Worm (Caenorhabditis elegans) whole organism, L3 larva: Measurements from ENCODE around the gene K02D10.2.
A peak's percentile ranks its signal among the peaks of the same experiment; 100 is the strongest.

Source experiments
- R02D3.7 ChIP-seq: fragments of 150-350 bp; optimal IDR thresholded peaks from 2 replicates; lab custom pipeline; 2014; ENCODE audit warnings: missing biosample characterization, missing genetic modification characterization
- ZK546.5 ChIP-seq: sonication (generic microtip); optimal IDR thresholded peaks from 2 replicates; lab custom pipeline; 2017; ENCODE audit warnings: missing biosample characterization, missing genetic modification characterization
- aly-2 ChIP-seq: fragments of 150-350 bp; optimal IDR thresholded peaks from 2 replicates; lab custom pipeline; 2014; ENCODE audit warnings: missing biosample characterization, missing genetic modification characterization
- ama-1 ChIP-seq: fragments of 150-350 bp; optimal IDR thresholded peaks from 2 replicates; lab custom pipeline; 2018
- ceh-16 ChIP-seq: sonication (generic microtip); optimal IDR thresholded peaks from 2 replicates; lab custom pipeline; 2017; ENCODE audit warnings: missing biosample characterization, missing genetic modification characterization
- ceh-28 ChIP-seq: fragments of 150-350 bp; optimal IDR thresholded peaks from 2 replicates; lab custom pipeline; 2014; ENCODE audit warnings: missing biosample characterization, missing genetic modification reagents, missing genetic modification characterization
- ceh-82 ChIP-seq: fragments of 150-350 bp; optimal IDR thresholded peaks from 2 replicates; lab custom pipeline; 2014; ENCODE audit warnings: missing biosample characterization, missing genetic modification characterization
- ceh-9 ChIP-seq: sonication (generic microtip); optimal IDR thresholded peaks from 2 replicates; lab custom pipeline; 2018; ENCODE audit warnings: missing biosample characterization, missing genetic modification characterization
- daf-12 ChIP-seq: fragments of 150-350 bp; optimal IDR thresholded peaks from 2 replicates; lab custom pipeline; 2014; ENCODE audit warnings: missing biosample characterization, missing genetic modification reagents, missing genetic modification characterization
- egl-27 ChIP-seq: sonication (generic microtip); optimal IDR thresholded peaks from 4 replicates; lab custom pipeline; 2017; ENCODE audit warnings: missing biosample characterization, missing genetic modification reagents, missing genetic modification characterization
- egl-5 ChIP-seq: fragments of 150-350 bp; optimal IDR thresholded peaks from 2 replicates; lab custom pipeline; 2017; ENCODE audit warnings: missing biosample characterization, missing genetic modification reagents, missing genetic modification characterization, inconsistent platforms
- elt-1 ChIP-seq: fragments of 150-350 bp; optimal IDR thresholded peaks from 2 replicates; lab custom pipeline; 2014; ENCODE audit warnings: missing biosample characterization, missing genetic modification characterization
- elt-2 ChIP-seq: sonication (generic microtip); optimal IDR thresholded peaks from 2 replicates; lab custom pipeline; 2016; ENCODE audit warnings: missing genetic modification reagents, mild to moderate bottlenecking, missing genetic modification characterization, missing compliant biosample characterization
- elt-3 ChIP-seq, 3 experiments: fragments of 150-350 bp in 1 of 3; sonication (generic microtip) in 2 of 3; optimal IDR thresholded peaks; 2 replicates in 2 of 3; 4 replicates in 1 of 3; lab custom pipeline; 2014 to 2017; ENCODE audit warnings: missing biosample characterization in 3 of 3, missing genetic modification characterization in 3 of 3
- eor-1 ChIP-seq, 2 experiments: fragments of 150-350 bp; optimal IDR thresholded peaks; 2 replicates each; lab custom pipeline; 2014 to 2018; ENCODE audit warnings: missing biosample characterization in 2 of 2, missing genetic modification characterization in 2 of 2
- fkh-10 ChIP-seq: sonication (generic microtip); optimal IDR thresholded peaks from 2 replicates; lab custom pipeline; 2017; ENCODE audit warnings: missing biosample characterization, missing genetic modification reagents, missing genetic modification characterization
- fkh-2 ChIP-seq: fragments of 150-350 bp; optimal IDR thresholded peaks from 2 replicates; lab custom pipeline; 2014; ENCODE audit warnings: missing biosample characterization, missing genetic modification reagents, missing genetic modification characterization
- fos-1 ChIP-seq: fragments of 150-350 bp; optimal IDR thresholded peaks from 2 replicates; lab custom pipeline; 2014; ENCODE audit warnings: missing biosample characterization, missing genetic modification characterization
- hmg-11 ChIP-seq: sonication (generic microtip); optimal IDR thresholded peaks from 2 replicates; lab custom pipeline; 2016; ENCODE audit warnings: missing genetic modification characterization, missing compliant biosample characterization
- jun-1 ChIP-seq: fragments of 150-350 bp; optimal IDR thresholded peaks from 2 replicates; lab custom pipeline; 2014; ENCODE audit warnings: missing biosample characterization, missing genetic modification reagents, missing genetic modification characterization
- lin-15B ChIP-seq: fragments of 150-350 bp; optimal IDR thresholded peaks from 2 replicates; lab custom pipeline; 2014; ENCODE audit warnings: missing biosample characterization, missing genetic modification characterization
- lin-39 ChIP-seq: fragments of 150-350 bp; optimal IDR thresholded peaks from 2 replicates; lab custom pipeline; 2018; ENCODE audit warnings: missing biosample characterization, missing genetic modification reagents, missing genetic modification characterization
- lsy-12 ChIP-seq: sonication (generic microtip); optimal IDR thresholded peaks from 2 replicates; lab custom pipeline; 2016; ENCODE audit warnings: mild to moderate bottlenecking, missing genetic modification characterization, missing compliant biosample characterization
- mdl-1 ChIP-seq: fragments of 150-350 bp; optimal IDR thresholded peaks from 2 replicates; lab custom pipeline; 2014; ENCODE audit warnings: missing biosample characterization, missing genetic modification characterization
- mml-1 ChIP-seq: fragments of 150-350 bp; sonication (generic microtip); optimal IDR thresholded peaks from 3 replicates; lab custom pipeline; 2014; ENCODE audit warnings: missing biosample characterization, missing genetic modification characterization
- nfya-1 ChIP-seq: sonication (generic microtip); optimal IDR thresholded peaks from 2 replicates; lab custom pipeline; 2017; ENCODE audit warnings: missing genetic modification characterization, mild to moderate bottlenecking, missing compliant biosample characterization, antibody characterized with exemption, moderate library complexity; ENCODE audit not compliant: insufficient read depth
- nhr-11 ChIP-seq: fragments of 150-350 bp; optimal IDR thresholded peaks from 2 replicates; lab custom pipeline; 2014; ENCODE audit warnings: missing biosample characterization, missing genetic modification characterization
- nhr-12 ChIP-seq: fragments of 150-350 bp; optimal IDR thresholded peaks from 2 replicates; lab custom pipeline; 2014; ENCODE audit warnings: missing biosample characterization, missing genetic modification characterization
- nhr-23 ChIP-seq: fragments of 150-350 bp; optimal IDR thresholded peaks from 2 replicates; lab custom pipeline; 2014; ENCODE audit warnings: missing biosample characterization, missing genetic modification reagents, missing genetic modification characterization
- nhr-237 ChIP-seq: fragments of 150-350 bp; optimal IDR thresholded peaks from 2 replicates; lab custom pipeline; 2014; ENCODE audit warnings: missing biosample characterization, missing genetic modification characterization
- nhr-25 ChIP-seq: sonication (generic microtip); optimal IDR thresholded peaks from 2 replicates; lab custom pipeline; 2017; ENCODE audit warnings: missing biosample characterization, missing genetic modification characterization
- nhr-28 ChIP-seq: fragments of 150-350 bp; optimal IDR thresholded peaks from 2 replicates; lab custom pipeline; 2014; ENCODE audit warnings: missing biosample characterization, missing genetic modification characterization
- nhr-43 ChIP-seq: sonication (generic microtip); optimal IDR thresholded peaks from 2 replicates; lab custom pipeline; 2016; ENCODE audit warnings: mild to moderate bottlenecking, missing genetic modification characterization, missing compliant biosample characterization; ENCODE audit not compliant: poor library complexity, severe bottlenecking
- nhr-67 ChIP-seq: fragments of 150-350 bp; optimal IDR thresholded peaks from 2 replicates; lab custom pipeline; 2014; ENCODE audit warnings: missing biosample characterization, missing genetic modification characterization
- nhr-76 ChIP-seq: fragments of 150-350 bp; sonication (generic microtip); optimal IDR thresholded peaks from 5 replicates; lab custom pipeline; 2014; ENCODE audit warnings: missing biosample characterization, missing genetic modification characterization
- nhr-77 ChIP-seq: fragments of 150-350 bp; optimal IDR thresholded peaks from 2 replicates; lab custom pipeline; 2014; ENCODE audit warnings: missing biosample characterization, missing genetic modification characterization
- pha-4 ChIP-seq: fragments of 150-350 bp; optimal IDR thresholded peaks from 2 replicates; lab custom pipeline; 2014; ENCODE audit warnings: missing biosample characterization, missing genetic modification reagents, missing genetic modification characterization
- pqm-1 ChIP-seq: fragments of 150-350 bp; optimal IDR thresholded peaks from 2 replicates; lab custom pipeline; 2017; ENCODE audit warnings: missing biosample characterization, missing genetic modification characterization, inconsistent platforms
- sea-2 ChIP-seq: fragments of 150-350 bp; sonication (generic microtip); optimal IDR thresholded peaks from 4 replicates; lab custom pipeline; 2014; ENCODE audit warnings: missing biosample characterization, missing genetic modification reagents, missing genetic modification characterization
- skn-1 ChIP-seq: fragments of 150-350 bp; optimal IDR thresholded peaks from 2 replicates; lab custom pipeline; 2014; ENCODE audit warnings: missing biosample characterization, missing genetic modification characterization
- snpc-4 ChIP-seq: fragments of 150-350 bp; optimal IDR thresholded peaks from 2 replicates; lab custom pipeline; 2014; ENCODE audit warnings: missing biosample characterization, missing genetic modification characterization
- tbx-2 ChIP-seq: sonication (generic microtip); optimal IDR thresholded peaks from 2 replicates; lab custom pipeline; 2016; ENCODE audit warnings: mild to moderate bottlenecking, missing genetic modification characterization, missing compliant biosample characterization
- unc-39 ChIP-seq: sonication (generic microtip); optimal IDR thresholded peaks from 4 replicates; lab custom pipeline; 2017; ENCODE audit warnings: missing biosample characterization, missing genetic modification characterization
- unc-62 ChIP-seq: fragments of 150-350 bp; sonication (generic microtip); optimal IDR thresholded peaks from 4 replicates; lab custom pipeline; 2014; ENCODE audit warnings: missing biosample characterization, missing genetic modification reagents, missing genetic modification characterization
- zag-1 ChIP-seq: fragments of 150-350 bp; optimal IDR thresholded peaks from 2 replicates; lab custom pipeline; 2014; ENCODE audit warnings: missing biosample characterization, missing genetic modification characterization
- ztf-11 ChIP-seq: fragments of 150-350 bp; optimal IDR thresholded peaks from 2 replicates; lab custom pipeline; 2014; ENCODE audit warnings: missing biosample characterization, missing genetic modification characterization
- ztf-4 ChIP-seq: fragments of 150-350 bp; optimal IDR thresholded peaks from 2 replicates; lab custom pipeline; 2014; ENCODE audit warnings: missing biosample characterization, missing genetic modification characterization

K02D10.2 gene

ce11 chrIII:8799964-8800795, 29.1 kb upstream of the K02D10.2 start, which contains the start of gene F54F2.6 (continued):
- TF ChIP-seq ZK546.5 (tag; lab: Kevin White, UChicago) (no peak), nhr-76 (no peak), pha-4 (tag; lab: Kevin White, UChicago) (peak; percentile 93), ceh-82 (tag; lab: Kevin White, UChicago) (peak; percentile 40), skn-1 (no peak), nhr-12 (tag; lab: Kevin White, UChicago) (no peak), lin-39 (tag; lab: Kevin White, UChicago) (peak; percentile 88), daf-12 (tag; lab: Kevin White, UChicago) (no peak), mml-1 (tag; lab: Kevin White, UChicago) (no peak), fkh-2 (tag; lab: Kevin White, UChicago) (peak; percentile 52), aly-2 (tag; lab: Kevin White, UChicago) (no peak), zag-1 (tag; lab: Kevin White, UChicago) (peak; percentile 76), R02D3.7 (peak; percentile 57), nhr-28 (no peak), nhr-11 (tag; lab: Kevin White, UChicago) (peak; percentile 84)

- TF ChIP-seq unc-62 (GFP tag; lab: Kevin White, UChicago) (peak; percentile 71), lin-39 (tag; lab: Kevin White, UChicago) (peak; percentile 93), nhr-77 (peak; percentile 18), nhr-25 (tag; lab: Kevin White, UChicago) (peak; percentile 92), fos-1 (tag; lab: Kevin White, UChicago) (peak; percentile 43), nhr-76 (peak; percentile 36), mdl-1 (tag; lab: Kevin White, UChicago) (peak; percentile 90), ceh-82 (tag; lab: Kevin White, UChicago) (peak; percentile 42), nhr-67 (no peak), ceh-9 (tag; lab: Kevin White, UChicago) (no peak), jun-1 (tag; lab: Kevin White, UChicago) (peak; percentile 94), nfya-1 (peak; percentile 89), ZK546.5 (tag; lab: Kevin White, UChicago) (no peak), ceh-16 (tag; lab: Kevin White, UChicago) (no peak), pha-4 (tag; lab: Kevin White, UChicago) (peak; percentile 43), lin-15B (tag; lab: Kevin White, UChicago) (peak; percentile 49), unc-39 (tag; lab: Kevin White, UChicago) (no peak), ztf-11 (no peak), zag-1 (tag; lab: Kevin White, UChicago) (no peak), pqm-1 (tag; lab: Kevin White, UChicago) (peak; percentile 96), nhr-12 (tag; lab: Kevin White, UChicago) (no peak), egl-5 (tag; lab: Kevin White, UChicago) (peak; percentile 34), lsy-12 (tag; lab: Kevin White, UChicago) (peak; percentile 81), egl-27 (peak; percentile 27), elt-1 (tag; lab: Kevin White, UChicago) (peak; percentile 59), aly-2 (tag; lab: Kevin White, UChicago) (no peak), nhr-237 (tag; lab: Kevin White, UChicago) (no peak), ceh-28 (tag; lab: Kevin White, UChicago) (peak; percentile 83), mml-1 (tag; lab: Kevin White, UChicago) (no peak), hmg-11 (tag; lab: Kevin White, UChicago) (peak; percentile 68), tbx-2 (tag; lab: Kevin White, UChicago) (peak; percentile 75), eor-1 (tag; optimal IDR thresholded peaks at IDR 0.05; lab: Kevin White, UChicago) (no peak), fkh-2 (tag; lab: Kevin White, UChicago) (no peak), sea-2 (GFP tag; lab: Kevin White, UChicago) (peak; percentile 14), snpc-4 (peak; percentile 75), ama-1 (lab: Kevin White, UChicago) (no peak), daf-12 (tag; lab: Kevin White, UChicago) (no peak), R02D3.7 (peak; percentile 44), elt-3 (tag; optimal IDR thresholded peaks at IDR 0.05; lab: Kevin White, UChicago) (peak in 1 of 3 experiments; percentile 74), nhr-43 (tag; lab: Kevin White, UChicago) (peak; percentile 87), nhr-23 (tag; lab: Kevin White, UChicago) (peak; percentile 68), skn-1 (peak; percentile 76), fkh-10 (GFP tag; lab: Kevin White, UChicago) (peak; percentile 73), elt-2 (peak; percentile 96), ztf-4 (tag; lab: Kevin White, UChicago) (no peak), nhr-11 (tag; lab: Kevin White, UChicago) (peak; percentile 5), nhr-28 (no peak)
- TF ChIP-seq, all 47 proteins: peak for 30
These were observed 26.2 kb upstream of the K02D10.2 start for ce11 chrIII:8797211-8797733.
